Fruit fly (Drosophila melanogaster) whole organism, embryonic: ENCODE data around the gene slpr.

ENCODE experiments used
- CG3407 ChIP-seq: fragments of 200-800 bp; sonication (Bioruptor generic); optimal IDR thresholded peaks from 2 replicates; lab custom pipeline; 2018; ENCODE audit warnings: missing biosample characterization, mild to moderate bottlenecking, missing genetic modification characterization
- CG4707 ChIP-seq: fragments of 200-800 bp; sonication (Bioruptor generic); optimal IDR thresholded peaks from 2 replicates; lab custom pipeline; 2018; ENCODE audit warnings: missing biosample characterization, mild to moderate bottlenecking, missing genetic modification characterization, moderate library complexity
- Deaf1 ChIP-seq: fragments of 200-800 bp; optimal IDR thresholded peaks from 3 replicates; lab custom pipeline; 2019; ENCODE audit warnings: missing biosample characterization, mild to moderate bottlenecking, missing genetic modification characterization, moderate library complexity
- ap ChIP-seq: fragments of 200-800 bp; sonication (Bioruptor generic); IDR thresholded peaks from 2 replicates; pipeline ENCODE4 v1.3.6; 2022; ENCODE audit warnings: missing biosample characterization, missing genetic modification characterization
- fu2 ChIP-seq: fragments of 200-800 bp; sonication (Bioruptor generic); optimal IDR thresholded peaks from 2 replicates; lab custom pipeline; 2016; ENCODE audit warnings: missing biosample characterization, missing genetic modification characterization
- insv ChIP-seq, 2 experiments: fragments of 200-800 bp; sonication (Bioruptor generic); optimal IDR thresholded peaks; 3 replicates each; lab custom pipeline; 2016 to 2018; ENCODE audit warnings: missing biosample characterization in 2 of 2, missing genetic modification characterization in 2 of 2
- ro ChIP-seq: fragments of 200-800 bp; sonication (Bioruptor generic); IDR thresholded peaks from 2 replicates; pipeline ENCODE4 v1.3.6; 2022; ENCODE audit warnings: missing biosample characterization, missing genetic modification characterization
- run ChIP-seq: fragments of 200-800 bp; sonication (Bioruptor generic); optimal IDR thresholded peaks from 3 replicates; lab custom pipeline; 2018; ENCODE audit warnings: missing biosample characterization, mild to moderate bottlenecking, missing genetic modification characterization

DNA sequence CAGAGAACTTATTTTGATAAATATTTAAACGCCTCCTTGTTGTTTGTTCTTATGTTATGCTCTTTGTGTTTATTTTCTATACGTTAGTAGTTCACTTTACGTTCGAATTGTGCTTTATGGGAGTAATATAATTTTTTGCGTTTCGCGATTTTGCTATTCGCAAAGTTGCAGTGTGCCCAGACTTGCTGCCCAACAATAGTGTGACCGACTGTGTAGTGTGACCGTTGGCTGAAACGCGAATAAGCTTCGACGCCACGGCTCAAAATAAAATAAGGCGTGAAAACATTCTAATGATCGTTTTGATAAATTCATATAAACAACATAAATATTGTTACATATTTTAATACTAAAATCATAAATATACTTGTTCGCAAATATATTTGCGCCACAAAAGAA, 34.9 kb downstream of the slpr start, which contains the start of gene Smox:
- TF ChIP-seq run (tag; lab: Kevin White, UChicago) (no peak), ap (GFP tag; lab: Robert Waterston, UW) (no peak), fu2 (GFP tag; lab: Kevin White, UChicago) (no peak), ro (GFP tag; lab: Robert Waterston, UW) (no peak), CG3407 (no peak), insv (GFP tag; optimal IDR thresholded peaks at IDR 0.05; lab: Kevin White, UChicago) (no peak), CG4707 (no peak), Deaf1 (tag; lab: Kevin White, UChicago) (no peak)
